Fruit fly (Drosophila melanogaster): ENCODE results near the gene mfas.

mfas gene

dm6 chr3R:11947079-11947869, 45.8 kb downstream of the mfas start (continued):
- TF ChIP-seq esn (GFP tag; optimal IDR thresholded peaks at IDR 0.05), result peak; percentile 78
- peak; percentile 62 for TF ChIP-seq CG10669 (GFP tag; optimal IDR thresholded peaks at IDR 0.05)
- TF ChIP-seq pdm3 (GFP tag; optimal IDR thresholded peaks at IDR 0.05), result peak; percentile 65
- TF ChIP-seq Hr4 (GFP tag; optimal IDR thresholded peaks at IDR 0.05), result peak; percentile 30
- TF ChIP-seq CG4318 (GFP tag; optimal IDR thresholded peaks at IDR 0.05), result peak; percentile 30
- TF ChIP-seq fkh (GFP tag; optimal IDR thresholded peaks at IDR 0.05), result peak; percentile 67
- peak; percentile 64 for TF ChIP-seq Ets21C (GFP tag; optimal IDR thresholded peaks at IDR 0.05)
- TF ChIP-seq Sox15 (GFP tag; optimal IDR thresholded peaks at IDR 0.05), result peak; percentile 39
- TF ChIP-seq acj6 (GFP tag; optimal IDR thresholded peaks at IDR 0.05), result peak; percentile 63
- no peak for TF ChIP-seq Hr38 (GFP tag; optimal IDR thresholded peaks at IDR 0.05)

dm6 chr3R:11945450-11946317, 47.4 kb downstream of the mfas start:
- no peak for TF ChIP-seq fkh (GFP tag; optimal IDR thresholded peaks at IDR 0.05)
- peak; percentile 30 for TF ChIP-seq Hr4 (GFP tag; optimal IDR thresholded peaks at IDR 0.05)
- no peak for TF ChIP-seq dsx (GFP tag; optimal IDR thresholded peaks at IDR 0.05; ENCODE audit: poor library complexity, severe bottlenecking)
- peak in 1 of 2 experiments; percentile 53 for TF ChIP-seq salr (GFP tag; optimal IDR thresholded peaks at IDR 0.05)
- no peak for TF ChIP-seq Blimp-1 (GFP tag; optimal IDR thresholded peaks at IDR 0.05)
- TF ChIP-seq CG10631 (GFP tag; optimal IDR thresholded peaks at IDR 0.05), result peak; percentile 39
- no peak for TF ChIP-seq spab (GFP tag; optimal IDR thresholded peaks at IDR 0.05)
- TF ChIP-seq CG3919 (GFP tag; optimal IDR thresholded peaks at IDR 0.05), result no peak
- TF ChIP-seq Eip78C (GFP tag), result peak; percentile 80
- TF ChIP-seq fd59A (GFP tag; optimal IDR thresholded peaks at IDR 0.05), result no peak
- TF ChIP-seq CG11902 (GFP tag; optimal IDR thresholded peaks at IDR 0.05), result no peak
- TF ChIP-seq CG6163 (GFP tag; IDR thresholded peaks at IDR 0.05), result 0 out of 3 replicates have a peak, but pooled peaks have one; percentile 37
- peak; percentile 39 for TF ChIP-seq CG6276 (GFP tag; optimal IDR thresholded peaks at IDR 0.05)
- TF ChIP-seq CG31627 (GFP tag; optimal IDR thresholded peaks at IDR 0.05), result no peak
- TF ChIP-seq Gug (GFP tag; IDR thresholded peaks at IDR 0.05), result 0 out of 2 replicates have a peak, but pooled peaks have one; percentile 14
- TF ChIP-seq CG7368 (GFP tag; optimal IDR thresholded peaks at IDR 0.05), result no peak
- TF ChIP-seq CG11762 (GFP tag; optimal IDR thresholded peaks at IDR 0.05; ENCODE audit: insufficient read depth), result no peak
- TF ChIP-seq CG6854 (GFP tag; optimal IDR thresholded peaks at IDR 0.05), result no peak
- TF ChIP-seq ss (GFP tag; optimal IDR thresholded peaks at IDR 0.05), result peak in 1 of 2 experiments; percentile 25
- TF ChIP-seq CG32006 (GFP tag; optimal IDR thresholded peaks at IDR 0.05), result peak; percentile 64
- TF ChIP-seq OdsH (GFP tag; optimal IDR thresholded peaks at IDR 0.05), result peak; percentile 10
- no peak for TF ChIP-seq CG9139 (GFP tag; optimal IDR thresholded peaks at IDR 0.05)
- TF ChIP-seq Lpt (GFP tag; optimal IDR thresholded peaks at IDR 0.05), result no peak
- no peak for TF ChIP-seq CG15336 (GFP tag; IDR thresholded peaks at IDR 0.05)
- TF ChIP-seq CG8119 (GFP tag; IDR thresholded peaks at IDR 0.05), result peak; percentile 61; the same call in 2 of the 3 replicates
- TF ChIP-seq CG16779 (tag; optimal IDR thresholded peaks at IDR 0.05), result no peak
- TF ChIP-seq dac (GFP tag; optimal IDR thresholded peaks at IDR 0.05), result no peak
- peak; percentile 7 for TF ChIP-seq acj6 (GFP tag; optimal IDR thresholded peaks at IDR 0.05)
- no peak for TF ChIP-seq vri (GFP tag; optimal IDR thresholded peaks at IDR 0.05)
- no peak for TF ChIP-seq CG10669 (GFP tag; optimal IDR thresholded peaks at IDR 0.05)
- TF ChIP-seq Eip75B (GFP tag; optimal IDR thresholded peaks at IDR 0.05), result no peak
- TF ChIP-seq Smox (GFP tag; optimal IDR thresholded peaks at IDR 0.05), result no peak
- TF ChIP-seq CG3032 (tag; optimal IDR thresholded peaks at IDR 0.05), result peak; percentile 36
- TF ChIP-seq CG6792 (GFP tag; optimal IDR thresholded peaks at IDR 0.05), result no peak
- TF ChIP-seq CG6808 (GFP tag; optimal IDR thresholded peaks at IDR 0.05), result peak; percentile 24
- no peak for TF ChIP-seq fd85E (GFP tag; optimal IDR thresholded peaks at IDR 0.05)
- no peak for TF ChIP-seq lz (GFP tag; optimal IDR thresholded peaks at IDR 0.05)
- no peak for TF ChIP-seq topi (GFP tag; optimal IDR thresholded peaks at IDR 0.05)
- TF ChIP-seq Ets21C (GFP tag; optimal IDR thresholded peaks at IDR 0.05), result no peak
- TF ChIP-seq esn (GFP tag; optimal IDR thresholded peaks at IDR 0.05), result no peak
- TF ChIP-seq Ets96B (tag; optimal IDR thresholded peaks at IDR 0.05), result peak; percentile 14
- TF ChIP-seq pdm3 (GFP tag; optimal IDR thresholded peaks at IDR 0.05), result peak; percentile 6

Data from whole organism, prepupa.